Comparison of ENCODE assay signal across 1 fruit fly cellular context in the genomic region with DNA sequence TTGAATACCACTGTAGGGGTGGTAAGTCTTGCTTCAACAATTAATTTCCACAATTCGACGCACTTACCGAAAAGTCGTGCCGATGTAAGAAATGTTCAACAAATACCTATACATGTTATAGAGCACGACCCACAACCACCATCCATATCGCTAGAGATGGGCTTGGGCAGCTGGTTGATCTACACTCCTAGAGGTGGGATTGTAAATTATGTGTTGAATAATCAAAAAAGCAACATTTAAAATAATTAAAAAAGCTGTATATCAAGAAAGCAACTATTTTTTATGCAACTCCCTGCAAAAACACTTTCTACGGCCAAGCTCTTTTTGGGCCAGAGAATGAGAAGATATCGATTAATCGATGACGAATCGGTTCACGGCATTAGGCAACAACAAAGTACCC.
A peak's percentile ranks its signal among the peaks of the same experiment; 100 is the strongest.
TF ChIP-seq lines count a peak whose summit lies in the region.

A gene (minus strand): TSS at position 174 of the 400 bp plus-strand sequence.
A gene (minus strand): TSS at position 290 of the 400 bp plus-strand sequence.
A gene (plus strand): TSS at position 376 of the 400 bp plus-strand sequence.

TF ChIP-seq in whole organism, embryonic, 481 proteins besides CTCF, POLR2A, EP300 and RAD21 (continued from another document and continues in another):
- TF ChIP-seq Bgb (GFP tag; IDR thresholded peaks at IDR 0.05; lab: Robert Waterston, UW; ENCODE audit: partially characterized antibody) (peak; percentile 89), NFAT (GFP tag; IDR thresholded peaks at IDR 0.05; lab: Robert Waterston, UW) (peak; percentile 76; the same call in 1 of the 2 replicates), Stat92E (GFP tag; optimal IDR thresholded peaks at IDR 0.05; lab: Kevin White, UChicago) (peak in 1 of 3 experiments; percentile 76), her (GFP tag; optimal IDR thresholded peaks at IDR 0.05; lab: Kevin White, UChicago) (peak; percentile 79), Hr39 (optimal IDR thresholded peaks at IDR 0.05; lab: Kevin White, UChicago) (no peak), CG10959 (GFP tag; IDR thresholded peaks at IDR 0.05; lab: Robert Waterston, UW) (peak; percentile 61; the same call in 1 of the 2 replicates), Hmr (GFP tag; optimal IDR thresholded peaks at IDR 0.05; lab: Kevin White, UChicago) (no peak), ems (GFP tag; optimal IDR thresholded peaks at IDR 0.05; lab: Kevin White, UChicago) (peak; percentile 68), CG9797 (GFP tag; optimal IDR thresholded peaks at IDR 0.05; lab: Kevin White, UChicago) (peak; percentile 84), CG8478 (optimal IDR thresholded peaks at IDR 0.05; lab: Kevin White, UChicago) (no peak), zen2 (GFP tag; IDR thresholded peaks at IDR 0.05; lab: Robert Waterston, UW; ENCODE audit: partially characterized antibody) (peak; percentile 88; the same call in 2 of the 3 replicates), ase (GFP tag; IDR thresholded peaks at IDR 0.05; lab: Robert Waterston, UW) (peak; percentile 78), lab (GFP tag; optimal IDR thresholded peaks at IDR 0.05; lab: Kevin White, UChicago) (no peak), Hr51 (GFP tag; optimal IDR thresholded peaks at IDR 0.05; lab: Kevin White, UChicago) (peak in 1 of 2 experiments; percentile 91), sna (GFP tag; IDR thresholded peaks at IDR 0.05; lab: Robert Waterston, UW; ENCODE audit: partially characterized antibody) (peak; percentile 97), CG7556 (GFP tag; optimal IDR thresholded peaks at IDR 0.05; lab: Kevin White, UChicago) (peak; percentile 74), zfh1 (GFP tag; IDR thresholded peaks at IDR 0.05; lab: Robert Waterston, UW) (peak; percentile 74), dm (GFP tag; optimal IDR thresholded peaks at IDR 0.05; lab: Kevin White, UChicago) (peak; percentile 85), Mad (GFP tag; optimal IDR thresholded peaks at IDR 0.05; lab: Kevin White, UChicago) (peak; percentile 84), zfh2 (GFP tag; optimal IDR thresholded peaks at IDR 0.05; lab: Kevin White, UChicago) (peak; percentile 89), odd (GFP tag; optimal IDR thresholded peaks at IDR 0.05; lab: Kevin White, UChicago) (no peak), toy (GFP tag; IDR thresholded peaks at IDR 0.05; lab: Robert Waterston, UW) (no peak), twi (tag; optimal IDR thresholded peaks at IDR 0.05; lab: Kevin White, UChicago) (no peak), fd3F (GFP tag; optimal IDR thresholded peaks at IDR 0.05; lab: Kevin White, UChicago) (peak; percentile 71), CG1529 (GFP tag; optimal IDR thresholded peaks at IDR 0.05; lab: Kevin White, UChicago) (no peak), sens (GFP tag; lab: Kevin White, UChicago) (peak; percentile 98), CG31365 (tag; optimal IDR thresholded peaks at IDR 0.05; lab: Kevin White, UChicago) (no peak), CG2202 (tag; optimal IDR thresholded peaks at IDR 0.05; lab: Kevin White, UChicago) (peak; percentile 71), CG42726 (GFP tag; IDR thresholded peaks at IDR 0.05; lab: Robert Waterston, UW; ENCODE audit: partially characterized antibody) (0 out of 2 replicates have a peak, but pooled peaks have one; percentile 59), slou (GFP tag; optimal IDR thresholded peaks at IDR 0.05; lab: Kevin White, UChicago) (peak; percentile 79), B-H2 (GFP tag; optimal IDR thresholded peaks at IDR 0.05; lab: Kevin White, UChicago) (no peak), CG16779 (GFP tag; IDR thresholded peaks at IDR 0.05; lab: Robert Waterston, UW) (peak; percentile 46; the same call in 1 of the 2 replicates), Dad (GFP tag; optimal IDR thresholded peaks at IDR 0.05; lab: Kevin White, UChicago) (peak; percentile 86), stc (GFP tag; IDR thresholded peaks at IDR 0.05; lab: Robert Waterston, UW) (peak; percentile 74; the same call in 1 of the 2 replicates), CG6854 (GFP tag; optimal IDR thresholded peaks at IDR 0.05; lab: Kevin White, UChicago) (no peak), tgo (GFP tag; IDR thresholded peaks at IDR 0.05; lab: Robert Waterston, UW) (peak; percentile 70), CG43689 (GFP tag; IDR thresholded peaks at IDR 0.05; lab: Robert Waterston, UW) (0 out of 2 replicates have a peak, but pooled peaks have one; percentile 29), D (optimal IDR thresholded peaks at IDR 0.05; lab: Kevin White, UChicago) (no peak), D (GFP tag; optimal IDR thresholded peaks at IDR 0.05; lab: Kevin White, UChicago) (peak; percentile 60), Max (GFP tag; optimal IDR thresholded peaks at IDR 0.05; lab: Kevin White, UChicago) (peak; percentile 88), CG31441 (GFP tag; IDR thresholded peaks at IDR 0.05; lab: Robert Waterston, UW) (no peak), Usf (GFP tag; optimal IDR thresholded peaks at IDR 0.05; lab: Kevin White, UChicago) (peak; percentile 32), ash1 (GFP tag; optimal IDR thresholded peaks at IDR 0.05; lab: Kevin White, UChicago) (peak; percentile 9), maf-S (GFP tag; optimal IDR thresholded peaks at IDR 0.05; lab: Kevin White, UChicago) (peak; percentile 89), pros (GFP tag; optimal IDR thresholded peaks at IDR 0.05; lab: Kevin White, UChicago) (no peak), Dbx (GFP tag; IDR thresholded peaks at IDR 0.05; lab: Robert Waterston, UW) (peak; percentile 89), Nf-YB (GFP tag; optimal IDR thresholded peaks at IDR 0.05; lab: Kevin White, UChicago) (peak; percentile 64), Dref (GFP tag; IDR thresholded peaks at IDR 0.05; lab: Robert Waterston, UW) (peak; percentile 74), CG32532 (GFP tag; IDR thresholded peaks at IDR 0.05; lab: Robert Waterston, UW) (peak; percentile 91), CG15479 (GFP tag; optimal IDR thresholded peaks at IDR 0.05; lab: Kevin White, UChicago) (no peak), Dfd (GFP tag; optimal IDR thresholded peaks at IDR 0.05; lab: Kevin White, UChicago) (no peak), chinmo (GFP tag; IDR thresholded peaks at IDR 0.05; lab: Robert Waterston, UW; ENCODE audit: partially characterized antibody) (peak; percentile 77; the same call in 2 of the 4 replicates), MESR4 (GFP tag; optimal IDR thresholded peaks at IDR 0.05; lab: Kevin White, UChicago) (peak; percentile 75), CG3163 (GFP tag; optimal IDR thresholded peaks at IDR 0.05; lab: Kevin White, UChicago) (peak; percentile 42), CG4328 (GFP tag; optimal IDR thresholded peaks at IDR 0.05; lab: Kevin White, UChicago) (peak; percentile 68), CG15601 (tag; optimal IDR thresholded peaks at IDR 0.05; lab: Kevin White, UChicago) (peak; percentile 79), CG17829 (tag; optimal IDR thresholded peaks at IDR 0.05; lab: Kevin White, UChicago) (peak; percentile 86), hb (GFP tag; IDR thresholded peaks at IDR 0.05; lab: Robert Waterston, UW; ENCODE audit: partially characterized antibody) (peak; percentile 82), tap (tag; optimal IDR thresholded peaks at IDR 0.05; lab: Kevin White, UChicago) (no peak), ken (GFP tag; IDR thresholded peaks at IDR 0.05; lab: Robert Waterston, UW) (peak; percentile 80), unpg (GFP tag; optimal IDR thresholded peaks at IDR 0.05; lab: Kevin White, UChicago) (no peak), D19B (GFP tag; optimal IDR thresholded peaks at IDR 0.05; lab: Kevin White, UChicago) (no peak), CG10431 (GFP tag; optimal IDR thresholded peaks at IDR 0.05; lab: Kevin White, UChicago) (peak; percentile 85), otp (GFP tag; IDR thresholded peaks at IDR 0.05; lab: Robert Waterston, UW) (peak; percentile 49; the same call in 1 of the 3 replicates), trem (tag; optimal IDR thresholded peaks at IDR 0.05; lab: Kevin White, UChicago) (peak; percentile 92), tx (GFP tag; optimal IDR thresholded peaks at IDR 0.05; lab: Kevin White, UChicago) (peak; percentile 83), CG11247 (GFP tag; IDR thresholded peaks at IDR 0.05; lab: Robert Waterston, UW) (peak; percentile 76), Elba2 (GFP tag; optimal IDR thresholded peaks at IDR 0.05; lab: Kevin White, UChicago) (peak; percentile 49), CG30403 (GFP tag; optimal IDR thresholded peaks at IDR 0.05; lab: Kevin White, UChicago) (peak; percentile 94), Optix (GFP tag; IDR thresholded peaks at IDR 0.05; lab: Robert Waterston, UW) (peak; percentile 82), CG7357 (GFP tag; IDR thresholded peaks at IDR 0.05; lab: Robert Waterston, UW) (0 out of 3 replicates have a peak, but pooled peaks have one; percentile 31), Hsf (GFP tag; optimal IDR thresholded peaks at IDR 0.05; lab: Kevin White, UChicago) (peak; percentile 89), unc-4 (GFP tag; IDR thresholded peaks at IDR 0.05; lab: Robert Waterston, UW; ENCODE audit: partially characterized antibody) (peak; percentile 96), CG12744 (GFP tag; optimal IDR thresholded peaks at IDR 0.05; lab: Kevin White, UChicago) (peak; percentile 82), Xbp1 (GFP tag; optimal IDR thresholded peaks at IDR 0.05; lab: Kevin White, UChicago) (peak; percentile 94), dimm (GFP tag; IDR thresholded peaks at IDR 0.05; lab: Robert Waterston, UW) (no peak), Lim3 (GFP tag; IDR thresholded peaks at IDR 0.05; lab: Robert Waterston, UW) (no peak), pnt (GFP tag; optimal IDR thresholded peaks at IDR 0.05; lab: Kevin White, UChicago) (peak; percentile 77), cato (GFP tag; optimal IDR thresholded peaks at IDR 0.05; lab: Kevin White, UChicago; ENCODE audit: borderline replicate concordance) (peak; percentile 72), NC2α (GFP tag; optimal IDR thresholded peaks at IDR 0.05; lab: Kevin White, UChicago) (peak; percentile 65), CG14860 (GFP tag; IDR thresholded peaks at IDR 0.05; lab: Robert Waterston, UW; ENCODE audit: partially characterized antibody) (peak; percentile 89), fd96Cb (tag; optimal IDR thresholded peaks at IDR 0.05; lab: Kevin White, UChicago) (peak; percentile 69), vnd (GFP tag; IDR thresholded peaks at IDR 0.05; lab: Robert Waterston, UW; ENCODE audit: partially characterized antibody) (peak; percentile 94), CG30431 (GFP tag; optimal IDR thresholded peaks at IDR 0.05; lab: Kevin White, UChicago) (peak; percentile 44), CG8290 (GFP tag; optimal IDR thresholded peaks at IDR 0.05; lab: Kevin White, UChicago) (peak; percentile 88), CG8290 (tag; optimal IDR thresholded peaks at IDR 0.05; lab: Kevin White, UChicago) (peak in 1 of 2 experiments; percentile 66), ewg (GFP tag; optimal IDR thresholded peaks at IDR 0.05; lab: Kevin White, UChicago) (peak; percentile 73), CG4820 (GFP tag; optimal IDR thresholded peaks at IDR 0.05; lab: Kevin White, UChicago) (peak; percentile 82), h (optimal IDR thresholded peaks at IDR 0.05; lab: Kevin White, UChicago) (no peak), tin (GFP tag; optimal IDR thresholded peaks at IDR 0.05; lab: Kevin White, UChicago) (peak; percentile 91), CG6813 (GFP tag; optimal IDR thresholded peaks at IDR 0.05; lab: Kevin White, UChicago) (no peak), Abd-B (GFP tag; optimal IDR thresholded peaks at IDR 0.05; lab: Kevin White, UChicago) (peak; percentile 84), Poxn (GFP tag; IDR thresholded peaks at IDR 0.05; lab: Robert Waterston, UW) (no peak), cwo (GFP tag; optimal IDR thresholded peaks at IDR 0.05; lab: Kevin White, UChicago) (no peak), CG12942 (GFP tag; optimal IDR thresholded peaks at IDR 0.05; lab: Kevin White, UChicago) (peak; percentile 86), CG11093 (GFP tag; IDR thresholded peaks at IDR 0.05; lab: Robert Waterston, UW) (peak; percentile 33; the same call in 1 of the 3 replicates), usp (GFP tag; optimal IDR thresholded peaks at IDR 0.05; lab: Kevin White, UChicago) (no peak), CG2875 (GFP tag; optimal IDR thresholded peaks at IDR 0.05; lab: Kevin White, UChicago) (no peak), nerfin-2 (GFP tag; IDR thresholded peaks at IDR 0.05; lab: Robert Waterston, UW; ENCODE audit: partially characterized antibody) (peak; percentile 81), Nf-YC (tag; optimal IDR thresholded peaks at IDR 0.05; lab: Kevin White, UChicago) (no peak), CG6791 (GFP tag; IDR thresholded peaks at IDR 0.05; lab: Robert Waterston, UW; ENCODE audit: partially characterized antibody) (peak; percentile 74; the same call in 2 of the 3 replicates), CG16863 (GFP tag; optimal IDR thresholded peaks at IDR 0.05; lab: Kevin White, UChicago) (peak; percentile 85), lbe (GFP tag; optimal IDR thresholded peaks at IDR 0.05; lab: Kevin White, UChicago) (peak; percentile 93), CG12299 (tag; optimal IDR thresholded peaks at IDR 0.05; lab: Kevin White, UChicago) (peak; percentile 77), dmrt11E (tag; optimal IDR thresholded peaks at IDR 0.05; lab: Kevin White, UChicago) (peak; percentile 80), CG5245 (GFP tag; optimal IDR thresholded peaks at IDR 0.05; lab: Kevin White, UChicago) (peak; percentile 69), nau (GFP tag; optimal IDR thresholded peaks at IDR 0.05; lab: Kevin White, UChicago) (no peak), bsh (GFP tag; optimal IDR thresholded peaks at IDR 0.05; lab: Kevin White, UChicago) (peak in 1 of 2 experiments; percentile 83), CkIIα-i1 (GFP tag; IDR thresholded peaks at IDR 0.05; lab: Robert Waterston, UW) (no peak), repo (GFP tag; optimal IDR thresholded peaks at IDR 0.05; lab: Kevin White, UChicago) (peak; percentile 82), Nf-YA (GFP tag; IDR thresholded peaks at IDR 0.05; lab: Robert Waterston, UW) (no peak), H15 (GFP tag; IDR thresholded peaks at IDR 0.05; lab: Robert Waterston, UW) (peak; percentile 81), ftz-f1 (GFP tag; optimal IDR thresholded peaks at IDR 0.05; lab: Kevin White, UChicago) (peak; percentile 49), sr (GFP tag; IDR thresholded peaks at IDR 0.05; lab: Robert Waterston, UW) (0 out of 3 replicates have a peak, but pooled peaks have one; percentile 3), mld (GFP tag; IDR thresholded peaks at IDR 0.05; lab: Robert Waterston, UW; ENCODE audit: partially characterized antibody) (peak; percentile 60; the same call in 1 of the 3 replicates), CG8089 (GFP tag; optimal IDR thresholded peaks at IDR 0.05; lab: Kevin White, UChicago) (peak; percentile 75), Hr3 (GFP tag; optimal IDR thresholded peaks at IDR 0.05; lab: Kevin White, UChicago) (peak; percentile 85), bcd (GFP tag; optimal IDR thresholded peaks at IDR 0.05; lab: Kevin White, UChicago) (no peak), aop (GFP tag; IDR thresholded peaks at IDR 0.05; lab: Robert Waterston, UW) (peak; percentile 63; the same call in 1 of the 2 replicates), CG18619 (GFP tag; optimal IDR thresholded peaks at IDR 0.05; lab: Kevin White, UChicago) (peak; percentile 70), CG14014 (GFP tag; IDR thresholded peaks at IDR 0.05; lab: Robert Waterston, UW) (peak; percentile 77)
